Worm (Caenorhabditis elegans) whole organism, L4 larva: Measurements from ENCODE around the gene tax-6.
A peak's percentile ranks its signal among the peaks of the same experiment; 100 is the strongest.

Experiments used
- F37D6.2 ChIP-seq: sonication (generic microtip); optimal IDR thresholded peaks from 2 replicates; lab custom pipeline; 2016; ENCODE audit warnings: mild to moderate bottlenecking, missing genetic modification characterization, missing compliant biosample characterization
- T20F7.1 ChIP-seq: fragments of 200-800 bp; sonication (Bioruptor generic); optimal IDR thresholded peaks from 2 replicates; lab custom pipeline; 2018; ENCODE audit warnings: mild to moderate bottlenecking, missing genetic modification characterization, missing compliant biosample characterization
- Y5F2A.4 ChIP-seq: fragments of 200-800 bp; sonication (Bioruptor generic); optimal IDR thresholded peaks from 2 replicates; lab custom pipeline; 2018; ENCODE audit warnings: mild to moderate bottlenecking, missing genetic modification characterization, missing compliant biosample characterization
- ZK546.5 ChIP-seq, 2 experiments: sonication (generic microtip); optimal IDR thresholded peaks; 2 replicates each; lab custom pipeline; 2017; ENCODE audit warnings: missing biosample characterization in 2 of 2, missing genetic modification characterization in 2 of 2
- aha-1 ChIP-seq: fragments of 150-350 bp; peaks from one replicate; lab custom pipeline; 2014; ENCODE audit warnings: missing biosample characterization, missing genetic modification characterization
- aly-2 ChIP-seq: sonication (generic microtip); optimal IDR thresholded peaks from 2 replicates; lab custom pipeline; 2018; ENCODE audit warnings: missing biosample characterization, missing genetic modification characterization
- ama-1 ChIP-seq: fragments of 150-350 bp; optimal IDR thresholded peaks from 2 replicates; lab custom pipeline; 2014; ENCODE audit warnings: inconsistent platforms, mixed read lengths
- arid-1 ChIP-seq: fragments of 200-800 bp; sonication (Bioruptor generic); conservative IDR thresholded peaks from 2 replicates; pipeline ENCODE4 v1.3.6; 2022; ENCODE audit warnings: missing genetic modification reagents, missing genetic modification characterization, missing compliant biosample characterization
- ceh-20 ChIP-seq: fragments of 200-800 bp; sonication (Bioruptor generic); IDR thresholded peaks from 2 replicates; pipeline ENCODE4 v1.3.6; 2022; ENCODE audit warnings: missing genetic modification reagents, missing genetic modification characterization, missing compliant biosample characterization
- ceh-28 ChIP-seq: fragments of 150-350 bp; optimal IDR thresholded peaks from 2 replicates; lab custom pipeline; 2014; ENCODE audit warnings: missing biosample characterization, missing genetic modification reagents, missing genetic modification characterization
- ctbp-1 ChIP-seq: fragments of 200-800 bp; sonication (Bioruptor generic); IDR thresholded peaks from 2 replicates; pipeline ENCODE4 v1.3.6; 2022; ENCODE audit warnings: missing genetic modification reagents, missing genetic modification characterization, missing compliant biosample characterization
- daf-16 ChIP-seq, 3 experiments: sonication (generic microtip); optimal IDR thresholded peaks; 2 replicates each; lab custom pipeline; 2016 to 2017; ENCODE audit warnings: missing genetic modification characterization in 3 of 3, missing genetic modification reagents in 3 of 3, mild to moderate bottlenecking in 2 of 3, missing compliant biosample characterization in 2 of 3, missing biosample characterization in 1 of 3, moderate library complexity in 1 of 3
- dmd-6 ChIP-seq: fragments of 200-800 bp; sonication (Bioruptor generic); IDR thresholded peaks from 2 replicates; pipeline ENCODE4 v1.3.6; 2022; ENCODE audit warnings: missing genetic modification reagents, missing genetic modification characterization, missing compliant biosample characterization
- duxl-1 ChIP-seq: sonication (generic microtip); optimal IDR thresholded peaks from 2 replicates; lab custom pipeline; 2016; ENCODE audit warnings: mild to moderate bottlenecking, missing genetic modification characterization, moderate library complexity, missing compliant biosample characterization; ENCODE audit not compliant: poor library complexity
- dve-1 ChIP-seq: sonication (generic microtip); optimal IDR thresholded peaks from 2 replicates; lab custom pipeline; 2017; ENCODE audit warnings: antibody characterized with exemption, mild to moderate bottlenecking, missing genetic modification characterization, missing compliant biosample characterization; ENCODE audit not compliant: insufficient read depth
- egl-43 ChIP-seq: fragments of 200-800 bp; sonication (Bioruptor generic); IDR thresholded peaks from 2 replicates; pipeline ENCODE4 v1.3.6; 2022; ENCODE audit warnings: missing genetic modification reagents, missing genetic modification characterization, missing compliant biosample characterization
- fkh-10 ChIP-seq: fragments of 150-350 bp; optimal IDR thresholded peaks from 2 replicates; lab custom pipeline; 2014; ENCODE audit warnings: missing biosample characterization, missing genetic modification reagents, missing genetic modification characterization
- hif-1 ChIP-seq, 2 experiments: sonication (generic microtip); optimal IDR thresholded peaks; 2 replicates each; lab custom pipeline; 2016 to 2017; ENCODE audit warnings: missing compliant biosample characterization in 2 of 2, missing genetic modification characterization in 2 of 2, missing genetic modification reagents in 2 of 2, missing genotype in 2 of 2, mild to moderate bottlenecking in 1 of 2
- hlh-11 ChIP-seq: fragments of 200-800 bp; sonication (Bioruptor generic); optimal IDR thresholded peaks from 2 replicates; lab custom pipeline; 2018; ENCODE audit warnings: mild to moderate bottlenecking, missing genetic modification characterization, missing compliant biosample characterization
- hlh-30 ChIP-seq: sonication (generic microtip); optimal IDR thresholded peaks from 2 replicates; lab custom pipeline; 2017; ENCODE audit warnings: antibody characterized with exemption, mild to moderate bottlenecking, missing genetic modification characterization, missing compliant biosample characterization; ENCODE audit not compliant: insufficient read depth
- hmg-1.1 ChIP-seq: fragments of 200-800 bp; sonication (Bioruptor generic); IDR thresholded peaks from 2 replicates; pipeline ENCODE4 v1.3.6; 2022; ENCODE audit warnings: missing genetic modification reagents, missing genetic modification characterization, missing compliant biosample characterization
- lin-1 ChIP-seq: fragments of 200-800 bp; sonication (Bioruptor generic); IDR thresholded peaks from 2 replicates; pipeline ENCODE4 v1.3.6; 2022; ENCODE audit warnings: missing genetic modification reagents, missing genetic modification characterization, missing compliant biosample characterization
- lin-13 ChIP-seq: fragments of 150-350 bp; optimal IDR thresholded peaks from 2 replicates; lab custom pipeline; 2014; ENCODE audit warnings: missing biosample characterization, missing genetic modification reagents, missing genetic modification characterization
- lin-15B ChIP-seq: fragments of 150-350 bp; sonication (generic microtip); optimal IDR thresholded peaks from 3 replicates; lab custom pipeline; 2014; ENCODE audit warnings: missing biosample characterization, missing genetic modification characterization
- lin-38 ChIP-seq: fragments of 200-800 bp; sonication (Bioruptor generic); IDR thresholded peaks from 2 replicates; pipeline ENCODE4 v1.3.6; 2022; ENCODE audit warnings: missing genetic modification reagents, missing genetic modification characterization, missing compliant biosample characterization
- madf-5 ChIP-seq, 2 experiments: fragments of 200-800 bp; sonication (Bioruptor generic); IDR thresholded peaks; 2 replicates each; pipeline ENCODE4 v1.3.6; 2022; ENCODE audit warnings: missing compliant biosample characterization in 2 of 2, missing genetic modification characterization in 2 of 2
- mdl-1 ChIP-seq, 2 experiments: fragments of 150-350 bp in 1 of 2; sonication (generic microtip) in 1 of 2; optimal IDR thresholded peaks; 2 replicates each; lab custom pipeline; 2014 to 2017; ENCODE audit warnings: missing biosample characterization in 2 of 2, missing genetic modification characterization in 2 of 2
- mep-1 ChIP-seq: fragments of 150-350 bp; sonication (generic microtip); optimal IDR thresholded peaks from 3 replicates; lab custom pipeline; 2014; ENCODE audit warnings: missing biosample characterization, missing genetic modification characterization
- mes-2 ChIP-seq: sonication (generic microtip); optimal IDR thresholded peaks from 2 replicates; lab custom pipeline; 2016; ENCODE audit warnings: missing genotype, mild to moderate bottlenecking, missing genetic modification characterization, missing compliant biosample characterization; ENCODE audit not compliant: poor library complexity, severe bottlenecking
- mxl-3 ChIP-seq: fragments of 200-800 bp; sonication (Bioruptor generic); optimal IDR thresholded peaks from 2 replicates; lab custom pipeline; 2018; ENCODE audit warnings: mild to moderate bottlenecking, missing genetic modification characterization, missing compliant biosample characterization
- nhr-102 ChIP-seq: sonication (generic microtip); optimal IDR thresholded peaks from 2 replicates; lab custom pipeline; 2016; ENCODE audit warnings: mild to moderate bottlenecking, missing genetic modification characterization, moderate library complexity, missing compliant biosample characterization
- nhr-11 ChIP-seq: fragments of 150-350 bp; optimal IDR thresholded peaks from 2 replicates; lab custom pipeline; 2014; ENCODE audit warnings: missing biosample characterization, missing genetic modification characterization
- nhr-111 ChIP-seq: fragments of 200-800 bp; sonication (Bioruptor generic); optimal IDR thresholded peaks from 2 replicates; lab custom pipeline; 2018; ENCODE audit warnings: mild to moderate bottlenecking, missing genetic modification characterization, missing compliant biosample characterization
- nhr-28 ChIP-seq: fragments of 150-350 bp; optimal IDR thresholded peaks from 2 replicates; lab custom pipeline; 2014; ENCODE audit warnings: missing biosample characterization, missing genetic modification characterization
- nhr-42 ChIP-seq: fragments of 200-800 bp; sonication (Bioruptor generic); IDR thresholded peaks from 2 replicates; pipeline ENCODE4 v1.3.6; 2022; ENCODE audit warnings: missing genetic modification characterization, missing compliant biosample characterization
- nhr-6 ChIP-seq: fragments of 150-350 bp; optimal IDR thresholded peaks from 2 replicates; lab custom pipeline; 2014; ENCODE audit warnings: missing biosample characterization, missing genetic modification characterization
- nhr-77 ChIP-seq: fragments of 150-350 bp; optimal IDR thresholded peaks from 2 replicates; lab custom pipeline; 2014; ENCODE audit warnings: missing biosample characterization, missing genetic modification characterization
- pha-4 ChIP-seq, 2 experiments: fragments of 150-350 bp in 1 of 2; fragments of 200-800 bp in 1 of 2; sonication (Bioruptor generic) in 1 of 2; IDR thresholded peaks in 1 of 2; optimal IDR thresholded peaks in 1 of 2; 2 replicates each; pipeline versions ENCODE4 v1.3.6 to Lab custom; 2014 to 2022; ENCODE audit warnings: missing genetic modification characterization in 2 of 2, missing genetic modification reagents in 2 of 2, missing biosample characterization in 1 of 2, missing compliant biosample characterization in 1 of 2
- php-3 ChIP-seq: fragments of 200-800 bp; sonication (Bioruptor generic); IDR thresholded peaks from 2 replicates; pipeline ENCODE4 v1.3.6; 2022; ENCODE audit warnings: missing genetic modification reagents, missing genetic modification characterization, missing compliant biosample characterization
- pqm-1 ChIP-seq: sonication (generic microtip); optimal IDR thresholded peaks from 2 replicates; lab custom pipeline; 2017; ENCODE audit warnings: missing biosample characterization, missing genetic modification characterization
- snpc-4 ChIP-seq: fragments of 150-350 bp; optimal IDR thresholded peaks from 2 replicates; lab custom pipeline; 2014; ENCODE audit warnings: missing biosample characterization, missing genetic modification characterization
- tra-1 ChIP-seq: fragments of 200-800 bp; sonication (Bioruptor generic); IDR thresholded peaks from 2 replicates; pipeline ENCODE4 v1.3.6; 2022; ENCODE audit warnings: missing genetic modification reagents, missing genetic modification characterization, missing compliant biosample characterization
- vab-7 ChIP-seq: fragments of 200-800 bp; sonication (Bioruptor generic); IDR thresholded peaks from 2 replicates; pipeline ENCODE4 v1.3.6; 2022; ENCODE audit warnings: missing genetic modification reagents, missing genetic modification characterization, missing compliant biosample characterization
- zfp-3 ChIP-seq: fragments of 200-800 bp; sonication (Bioruptor generic); conservative IDR thresholded peaks from 2 replicates; pipeline ENCODE4 v1.3.6; 2022; ENCODE audit warnings: missing genetic modification reagents, missing genetic modification characterization, missing compliant biosample characterization
- zip-2 ChIP-seq: fragments of 150-350 bp; optimal IDR thresholded peaks from 2 replicates; lab custom pipeline; 2014; ENCODE audit warnings: missing biosample characterization, missing genetic modification characterization

tax-6 gene

ce11 chrIV:10503750-10504232 is 2.4 kb upstream of the tax-6 start (continued):
- TF ChIP-seq daf-16 (GFP tag; optimal IDR thresholded peaks at IDR 0.05; lab: Kevin White, UChicago) = peak in 1 of 2 experiments; percentile 59
- peak; percentile 27 for TF ChIP-seq daf-16 (tag; optimal IDR thresholded peaks at IDR 0.05; lab: Kevin White, UChicago)
- TF ChIP-seq ceh-20 (GFP tag; lab: Robert Waterston, UW) = no peak
- TF ChIP-seq hlh-11 (tag; lab: Kevin White, UChicago) = peak; percentile 73
- TF ChIP-seq pha-4 (GFP tag; IDR thresholded peaks at IDR 0.05; lab: Robert Waterston, UW) = no peak; the same call in 1 of the 2 replicates
- no peak for TF ChIP-seq pha-4 (tag; optimal IDR thresholded peaks at IDR 0.05; lab: Kevin White, UChicago)
- peak; percentile 41 for TF ChIP-seq dmd-6 (GFP tag; lab: Robert Waterston, UW)
- peak; percentile 32 to 54 for TF ChIP-seq mdl-1 (tag; optimal IDR thresholded peaks at IDR 0.05; lab: Kevin White, UChicago)
- no peak for TF ChIP-seq madf-5 (GFP tag; IDR thresholded peaks at IDR 0.05; lab: Robert Waterston, UW)
- peak; percentile 35 for TF ChIP-seq lin-13 (GFP tag; lab: Kevin White, UChicago)
- TF ChIP-seq ceh-28 (tag; lab: Kevin White, UChicago) = peak; percentile 70
- TF ChIP-seq vab-7 (GFP tag; lab: Robert Waterston, UW) = 0 out of 2 replicates have a peak, but pooled peaks have one; percentile 12
- peak; percentile 78 for TF ChIP-seq ctbp-1
- 0 out of 2 replicates have a peak, but pooled peaks have one; percentile 14 for TF ChIP-seq tra-1
- peak; percentile 74 for TF ChIP-seq mep-1 (tag; lab: Kevin White, UChicago)
- TF ChIP-seq nhr-42 (GFP tag; lab: Robert Waterston, UW) = no peak

ce11 chrIV:10502345-10502744 is 945 bp upstream of the tax-6 start:
- no peak for TF ChIP-seq egl-43 (GFP tag; lab: Robert Waterston, UW)
- TF ChIP-seq nhr-6 (tag; lab: Kevin White, UChicago) = peak; percentile 77
- peak; percentile 8 for TF ChIP-seq mxl-3 (GFP tag; lab: Kevin White, UChicago)
- peak in 1 of 2 experiments; percentile 60 for TF ChIP-seq mdl-1 (tag; optimal IDR thresholded peaks at IDR 0.05; lab: Kevin White, UChicago)
- TF ChIP-seq F37D6.2 (tag; lab: Kevin White, UChicago) = no peak
- no peak for TF ChIP-seq arid-1 (GFP tag; lab: Robert Waterston, UW)
- 0 out of 2 replicates have a peak, but pooled peaks have one; percentile 20 for TF ChIP-seq lin-1 (GFP tag; lab: Robert Waterston, UW)
- TF ChIP-seq pqm-1 (tag; lab: Kevin White, UChicago) = peak; percentile 76
- no peak for TF ChIP-seq fkh-10
- TF ChIP-seq mep-1 (tag; lab: Kevin White, UChicago) = peak; percentile 47
- peak; percentile 16 for TF ChIP-seq nhr-102 (tag; lab: Kevin White, UChicago)
- peak; percentile 86 for TF ChIP-seq nhr-77 (tag; lab: Kevin White, UChicago)
- peak; percentile 89 for TF ChIP-seq aha-1 (tag; lab: Kevin White, UChicago)
- TF ChIP-seq nhr-11 (tag; lab: Kevin White, UChicago) = peak; percentile 64
- peak in 1 of 2 experiments; percentile 84 for TF ChIP-seq hif-1 (tag; optimal IDR thresholded peaks at IDR 0.05; lab: Kevin White, UChicago)
- peak; percentile 30; the same call in 1 of the 2 replicates for TF ChIP-seq hmg-1.1 (GFP tag; lab: Robert Waterston, UW)
- TF ChIP-seq nhr-28 (tag; lab: Kevin White, UChicago) = peak; percentile 90
- TF ChIP-seq hlh-11 (tag; lab: Kevin White, UChicago) = peak; percentile 96
- peak; percentile 26; the same call in 1 of the 2 replicates for TF ChIP-seq lin-38 (GFP tag; lab: Robert Waterston, UW)
- TF ChIP-seq aly-2 (tag; lab: Kevin White, UChicago) = no peak
- 0 out of 2 replicates have a peak, but pooled peaks have one; percentile 37 for TF ChIP-seq zfp-3 (GFP tag; lab: Robert Waterston, UW)
- TF ChIP-seq dmd-6 (GFP tag; lab: Robert Waterston, UW) = peak; percentile 84
- peak; percentile 74 for TF ChIP-seq mes-2
- TF ChIP-seq lin-15B (tag; lab: Kevin White, UChicago) = no peak
- TF ChIP-seq php-3 (GFP tag; lab: Robert Waterston, UW) = peak; percentile 55; the same call in 1 of the 2 replicates
- TF ChIP-seq pha-4 (GFP tag; IDR thresholded peaks at IDR 0.05; lab: Robert Waterston, UW) = peak; percentile 50; the same call in 1 of the 2 replicates
- TF ChIP-seq pha-4 (tag; optimal IDR thresholded peaks at IDR 0.05; lab: Kevin White, UChicago) = no peak
- peak; percentile 95 for TF ChIP-seq dve-1 (tag; lab: Kevin White, UChicago)
- TF ChIP-seq hlh-30 = peak; percentile 87
- TF ChIP-seq snpc-4 (tag; lab: Kevin White, UChicago) = no peak
- peak; percentile 32 for TF ChIP-seq zip-2 (tag; lab: Kevin White, UChicago)
- no peak for TF ChIP-seq nhr-111 (GFP tag; lab: Kevin White, UChicago)
- TF ChIP-seq ama-1 (lab: Kevin White, UChicago) = peak; percentile 65
- TF ChIP-seq tra-1 = 0 out of 2 replicates have a peak, but pooled peaks have one; percentile 57
- peak; percentile 23 for TF ChIP-seq T20F7.1 (GFP tag; lab: Kevin White, UChicago)
- no peak for TF ChIP-seq Y5F2A.4 (GFP tag; lab: Kevin White, UChicago)
- TF ChIP-seq ZK546.5 (tag; optimal IDR thresholded peaks at IDR 0.05; lab: Kevin White, UChicago) = no peak
- no peak for TF ChIP-seq duxl-1 (tag; lab: Kevin White, UChicago)
